Worm (Caenorhabditis elegans) whole organism, L4 larva: ENCODE results near the gene srx-117.

Source experiments
- F44E2.7 ChIP-seq: fragments of 200-800 bp; sonication (Bioruptor generic); IDR thresholded peaks from 2 replicates; pipeline ENCODE4 v2.1.2; 2022; ENCODE audit warnings: missing genetic modification characterization, missing compliant biosample characterization
- ZK546.5 ChIP-seq, 2 experiments: sonication (generic microtip); optimal IDR thresholded peaks; 2 replicates each; lab custom pipeline; 2017; ENCODE audit warnings: missing biosample characterization in 2 of 2, missing genetic modification characterization in 2 of 2
- aha-1 ChIP-seq: fragments of 150-350 bp; peaks from one replicate; lab custom pipeline; 2014; ENCODE audit warnings: missing biosample characterization, missing genetic modification characterization
- hlh-11 ChIP-seq: fragments of 200-800 bp; sonication (Bioruptor generic); optimal IDR thresholded peaks from 2 replicates; lab custom pipeline; 2018; ENCODE audit warnings: mild to moderate bottlenecking, missing genetic modification characterization, missing compliant biosample characterization
- lin-39 ChIP-seq: fragments of 150-350 bp; optimal IDR thresholded peaks from 2 replicates; lab custom pipeline; 2014; ENCODE audit warnings: missing biosample characterization, missing genetic modification reagents, missing genetic modification characterization
- lsy-2 ChIP-seq, 2 experiments: fragments of 150-350 bp in 1 of 2; sonication (generic microtip) in 1 of 2; optimal IDR thresholded peaks; 2 replicates each; lab custom pipeline; 2014 to 2017; ENCODE audit warnings: missing biosample characterization in 2 of 2, missing genetic modification characterization in 2 of 2
- mdl-1 ChIP-seq, 2 experiments: fragments of 150-350 bp in 1 of 2; sonication (generic microtip) in 1 of 2; optimal IDR thresholded peaks; 2 replicates each; lab custom pipeline; 2014 to 2017; ENCODE audit warnings: missing biosample characterization in 2 of 2, missing genetic modification characterization in 2 of 2
- mdt-29 ChIP-seq: fragments of 200-800 bp; sonication (Bioruptor generic); IDR thresholded peaks from 2 replicates; pipeline ENCODE4 v1.3.6; 2022; ENCODE audit warnings: missing genetic modification reagents, missing genetic modification characterization, missing compliant biosample characterization
- snpc-4 ChIP-seq: fragments of 150-350 bp; optimal IDR thresholded peaks from 2 replicates; lab custom pipeline; 2014; ENCODE audit warnings: missing biosample characterization, missing genetic modification characterization
- unc-39 ChIP-seq: sonication (generic microtip); optimal IDR thresholded peaks from 2 replicates; lab custom pipeline; 2017; ENCODE audit warnings: missing biosample characterization, missing genetic modification characterization

- TF ChIP-seq aha-1 (tag; lab: Kevin White, UChicago) (no peak), lsy-2 (tag; optimal IDR thresholded peaks at IDR 0.05; lab: Kevin White, UChicago) (no peak), ZK546.5 (tag; optimal IDR thresholded peaks at IDR 0.05; lab: Kevin White, UChicago) (no peak), lin-39 (tag; lab: Kevin White, UChicago) (no peak), mdl-1 (tag; optimal IDR thresholded peaks at IDR 0.05; lab: Kevin White, UChicago) (no peak), mdt-29 (no peak), snpc-4 (tag; lab: Kevin White, UChicago) (no peak), F44E2.7 (GFP tag; lab: Robert Waterston, UW) (no peak), hlh-11 (tag; lab: Kevin White, UChicago) (no peak), unc-39 (tag; lab: Kevin White, UChicago) (no peak)
Measured at ce11 chrV:5660604-5661209, 16.4 kb downstream of the srx-117 start, which contains the start of the genes mut-14 and C14C11.2.
